Worm (Caenorhabditis elegans) whole organism, L3 larva: ENCODE data around the gene F44B9.9.

Experiments
- ZK546.5 ChIP-seq: sonication (generic microtip); optimal IDR thresholded peaks from 2 replicates; lab custom pipeline; 2017; ENCODE audit warnings: missing biosample characterization, missing genetic modification characterization
- aly-2 ChIP-seq: fragments of 150-350 bp; optimal IDR thresholded peaks from 2 replicates; lab custom pipeline; 2014; ENCODE audit warnings: missing biosample characterization, missing genetic modification characterization
- ama-1 ChIP-seq: fragments of 150-350 bp; optimal IDR thresholded peaks from 2 replicates; lab custom pipeline; 2018
- ceh-16 ChIP-seq: sonication (generic microtip); optimal IDR thresholded peaks from 2 replicates; lab custom pipeline; 2017; ENCODE audit warnings: missing biosample characterization, missing genetic modification characterization
- ceh-28 ChIP-seq: fragments of 150-350 bp; optimal IDR thresholded peaks from 2 replicates; lab custom pipeline; 2014; ENCODE audit warnings: missing biosample characterization, missing genetic modification reagents, missing genetic modification characterization
- ceh-82 ChIP-seq: fragments of 150-350 bp; optimal IDR thresholded peaks from 2 replicates; lab custom pipeline; 2014; ENCODE audit warnings: missing biosample characterization, missing genetic modification characterization
- ceh-9 ChIP-seq: sonication (generic microtip); optimal IDR thresholded peaks from 2 replicates; lab custom pipeline; 2018; ENCODE audit warnings: missing biosample characterization, missing genetic modification characterization
- daf-12 ChIP-seq: fragments of 150-350 bp; optimal IDR thresholded peaks from 2 replicates; lab custom pipeline; 2014; ENCODE audit warnings: missing biosample characterization, missing genetic modification reagents, missing genetic modification characterization
- egl-27 ChIP-seq: sonication (generic microtip); optimal IDR thresholded peaks from 4 replicates; lab custom pipeline; 2017; ENCODE audit warnings: missing biosample characterization, missing genetic modification reagents, missing genetic modification characterization
- egl-5 ChIP-seq: fragments of 150-350 bp; optimal IDR thresholded peaks from 2 replicates; lab custom pipeline; 2017; ENCODE audit warnings: missing biosample characterization, missing genetic modification reagents, missing genetic modification characterization, inconsistent platforms
- elt-1 ChIP-seq: fragments of 150-350 bp; optimal IDR thresholded peaks from 2 replicates; lab custom pipeline; 2014; ENCODE audit warnings: missing biosample characterization, missing genetic modification characterization
- elt-2 ChIP-seq: sonication (generic microtip); optimal IDR thresholded peaks from 2 replicates; lab custom pipeline; 2016; ENCODE audit warnings: missing genetic modification reagents, mild to moderate bottlenecking, missing genetic modification characterization, missing compliant biosample characterization
- elt-3 ChIP-seq, 3 experiments: fragments of 150-350 bp in 1 of 3; sonication (generic microtip) in 2 of 3; optimal IDR thresholded peaks; 2 replicates in 2 of 3; 4 replicates in 1 of 3; lab custom pipeline; 2014 to 2017; ENCODE audit warnings: missing biosample characterization in 3 of 3, missing genetic modification characterization in 3 of 3
- eor-1 ChIP-seq, 2 experiments: fragments of 150-350 bp; optimal IDR thresholded peaks; 2 replicates each; lab custom pipeline; 2014 to 2018; ENCODE audit warnings: missing biosample characterization in 2 of 2, missing genetic modification characterization in 2 of 2
- fkh-10 ChIP-seq: sonication (generic microtip); optimal IDR thresholded peaks from 2 replicates; lab custom pipeline; 2017; ENCODE audit warnings: missing biosample characterization, missing genetic modification reagents, missing genetic modification characterization
- fkh-2 ChIP-seq: fragments of 150-350 bp; optimal IDR thresholded peaks from 2 replicates; lab custom pipeline; 2014; ENCODE audit warnings: missing biosample characterization, missing genetic modification reagents, missing genetic modification characterization
- fos-1 ChIP-seq: fragments of 150-350 bp; optimal IDR thresholded peaks from 2 replicates; lab custom pipeline; 2014; ENCODE audit warnings: missing biosample characterization, missing genetic modification characterization
- hmg-11 ChIP-seq: sonication (generic microtip); optimal IDR thresholded peaks from 2 replicates; lab custom pipeline; 2016; ENCODE audit warnings: missing genetic modification characterization, missing compliant biosample characterization
- jun-1 ChIP-seq: fragments of 150-350 bp; optimal IDR thresholded peaks from 2 replicates; lab custom pipeline; 2014; ENCODE audit warnings: missing biosample characterization, missing genetic modification reagents, missing genetic modification characterization
- lin-15B ChIP-seq: fragments of 150-350 bp; optimal IDR thresholded peaks from 2 replicates; lab custom pipeline; 2014; ENCODE audit warnings: missing biosample characterization, missing genetic modification characterization
- lin-39 ChIP-seq: fragments of 150-350 bp; optimal IDR thresholded peaks from 2 replicates; lab custom pipeline; 2018; ENCODE audit warnings: missing biosample characterization, missing genetic modification reagents, missing genetic modification characterization
- lsy-12 ChIP-seq: sonication (generic microtip); optimal IDR thresholded peaks from 2 replicates; lab custom pipeline; 2016; ENCODE audit warnings: mild to moderate bottlenecking, missing genetic modification characterization, missing compliant biosample characterization
- mdl-1 ChIP-seq: fragments of 150-350 bp; optimal IDR thresholded peaks from 2 replicates; lab custom pipeline; 2014; ENCODE audit warnings: missing biosample characterization, missing genetic modification characterization
- mml-1 ChIP-seq: fragments of 150-350 bp; sonication (generic microtip); optimal IDR thresholded peaks from 3 replicates; lab custom pipeline; 2014; ENCODE audit warnings: missing biosample characterization, missing genetic modification characterization
- nhr-11 ChIP-seq: fragments of 150-350 bp; optimal IDR thresholded peaks from 2 replicates; lab custom pipeline; 2014; ENCODE audit warnings: missing biosample characterization, missing genetic modification characterization
- nhr-12 ChIP-seq: fragments of 150-350 bp; optimal IDR thresholded peaks from 2 replicates; lab custom pipeline; 2014; ENCODE audit warnings: missing biosample characterization, missing genetic modification characterization
- nhr-23 ChIP-seq: fragments of 150-350 bp; optimal IDR thresholded peaks from 2 replicates; lab custom pipeline; 2014; ENCODE audit warnings: missing biosample characterization, missing genetic modification reagents, missing genetic modification characterization
- nhr-237 ChIP-seq: fragments of 150-350 bp; optimal IDR thresholded peaks from 2 replicates; lab custom pipeline; 2014; ENCODE audit warnings: missing biosample characterization, missing genetic modification characterization
- nhr-28 ChIP-seq: fragments of 150-350 bp; optimal IDR thresholded peaks from 2 replicates; lab custom pipeline; 2014; ENCODE audit warnings: missing biosample characterization, missing genetic modification characterization
- nhr-43 ChIP-seq: sonication (generic microtip); optimal IDR thresholded peaks from 2 replicates; lab custom pipeline; 2016; ENCODE audit warnings: mild to moderate bottlenecking, missing genetic modification characterization, missing compliant biosample characterization; ENCODE audit not compliant: poor library complexity, severe bottlenecking
- nhr-67 ChIP-seq: fragments of 150-350 bp; optimal IDR thresholded peaks from 2 replicates; lab custom pipeline; 2014; ENCODE audit warnings: missing biosample characterization, missing genetic modification characterization
- nhr-76 ChIP-seq: fragments of 150-350 bp; sonication (generic microtip); optimal IDR thresholded peaks from 5 replicates; lab custom pipeline; 2014; ENCODE audit warnings: missing biosample characterization, missing genetic modification characterization
- pha-4 ChIP-seq: fragments of 150-350 bp; optimal IDR thresholded peaks from 2 replicates; lab custom pipeline; 2014; ENCODE audit warnings: missing biosample characterization, missing genetic modification reagents, missing genetic modification characterization
- pqm-1 ChIP-seq: fragments of 150-350 bp; optimal IDR thresholded peaks from 2 replicates; lab custom pipeline; 2017; ENCODE audit warnings: missing biosample characterization, missing genetic modification characterization, inconsistent platforms
- skn-1 ChIP-seq: fragments of 150-350 bp; optimal IDR thresholded peaks from 2 replicates; lab custom pipeline; 2014; ENCODE audit warnings: missing biosample characterization, missing genetic modification characterization
- snpc-4 ChIP-seq: fragments of 150-350 bp; optimal IDR thresholded peaks from 2 replicates; lab custom pipeline; 2014; ENCODE audit warnings: missing biosample characterization, missing genetic modification characterization
- tbx-2 ChIP-seq: sonication (generic microtip); optimal IDR thresholded peaks from 2 replicates; lab custom pipeline; 2016; ENCODE audit warnings: mild to moderate bottlenecking, missing genetic modification characterization, missing compliant biosample characterization
- unc-62 ChIP-seq: fragments of 150-350 bp; sonication (generic microtip); optimal IDR thresholded peaks from 4 replicates; lab custom pipeline; 2014; ENCODE audit warnings: missing biosample characterization, missing genetic modification reagents, missing genetic modification characterization
- ztf-11 ChIP-seq: fragments of 150-350 bp; optimal IDR thresholded peaks from 2 replicates; lab custom pipeline; 2014; ENCODE audit warnings: missing biosample characterization, missing genetic modification characterization
- ztf-4 ChIP-seq: fragments of 150-350 bp; optimal IDR thresholded peaks from 2 replicates; lab custom pipeline; 2014; ENCODE audit warnings: missing biosample characterization, missing genetic modification characterization

F44B9.9 gene

DNA sequence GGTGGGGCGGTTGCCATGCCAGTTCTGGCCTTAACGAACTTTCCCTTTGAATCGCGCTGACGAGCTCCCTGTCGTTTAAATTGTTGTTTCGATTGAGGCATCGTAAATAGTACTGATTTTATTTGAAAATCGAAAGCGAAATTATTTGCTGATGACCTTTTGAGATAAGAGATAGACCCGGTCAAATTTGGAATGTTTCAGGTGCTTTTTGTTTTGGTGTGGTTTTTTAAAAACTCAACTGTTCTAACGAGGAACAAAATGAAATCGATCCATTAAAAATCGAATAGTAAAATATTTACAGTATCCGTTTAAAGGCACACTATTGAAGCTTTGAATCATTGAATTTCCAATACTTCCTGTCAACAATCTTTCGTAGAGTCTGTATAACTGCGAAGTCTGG, 11.9 kb upstream of the F44B9.9 start, which contains the start of gene K12H4.6:
K12H4.6 (minus strand) TSS at position 101 of the 400 bp plus-strand sequence.
- TF ChIP-seq lin-39 (no peak), elt-1 (no peak), pha-4 (no peak), fkh-10 (GFP tag; lab: Kevin White, UChicago) (no peak), nhr-12 (tag; lab: Kevin White, UChicago) (no peak), elt-2 (tag; lab: Kevin White, UChicago) (no peak), egl-27 (no peak), lin-15B (tag; lab: Kevin White, UChicago) (no peak), skn-1 (no peak), fkh-2 (tag; lab: Kevin White, UChicago) (no peak), egl-5 (tag; lab: Kevin White, UChicago) (no peak), pqm-1 (tag; lab: Kevin White, UChicago) (no peak), fos-1 (tag; lab: Kevin White, UChicago) (no peak), daf-12 (tag; lab: Kevin White, UChicago) (no peak), unc-62 (GFP tag; lab: Kevin White, UChicago) (no peak), ceh-82 (no peak), mml-1 (tag; lab: Kevin White, UChicago) (no peak), hmg-11 (tag; lab: Kevin White, UChicago) (no peak)
- TF ChIP-seq, all 47 proteins: peak for 0

DNA sequence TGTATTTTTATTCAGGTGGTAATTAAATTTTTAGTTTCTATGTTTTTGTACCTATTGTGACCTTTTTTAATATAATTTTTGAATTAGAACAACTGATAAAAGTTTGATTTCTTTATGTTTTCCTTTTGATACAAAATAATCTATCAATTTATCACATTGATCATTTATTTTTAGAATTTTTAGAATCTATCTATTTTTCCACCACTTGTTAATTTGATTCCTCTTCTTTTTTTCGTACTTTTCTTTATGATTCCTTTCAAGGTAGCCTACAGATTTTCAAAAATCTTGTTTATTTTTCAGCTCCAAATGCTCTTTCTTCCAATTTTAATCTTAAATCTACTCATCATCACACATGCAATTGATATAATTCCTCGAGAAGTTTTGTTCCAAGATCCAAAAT, 7.1 kb upstream of the F44B9.9 start, which contains the start of gene dpf-6:
dpf-6 (plus strand) TSS at position 301 of the 400 bp plus-strand sequence.
- TF ChIP-seq hmg-11 (tag; lab: Kevin White, UChicago) (no peak), pqm-1 (tag; lab: Kevin White, UChicago) (no peak), fkh-10 (GFP tag; lab: Kevin White, UChicago) (no peak), mml-1 (tag; lab: Kevin White, UChicago) (no peak), mdl-1 (no peak), lsy-12 (tag; lab: Kevin White, UChicago) (no peak), nhr-43 (tag; lab: Kevin White, UChicago) (no peak), egl-5 (tag; lab: Kevin White, UChicago) (no peak), nhr-23 (tag; lab: Kevin White, UChicago) (no peak), ceh-16 (tag; lab: Kevin White, UChicago) (no peak), nhr-12 (tag; lab: Kevin White, UChicago) (no peak), eor-1 (tag; optimal IDR thresholded peaks at IDR 0.05; lab: Kevin White, UChicago) (no peak), jun-1 (no peak), ZK546.5 (tag; lab: Kevin White, UChicago) (no peak), ztf-11 (tag; lab: Kevin White, UChicago) (no peak), fos-1 (tag; lab: Kevin White, UChicago) (no peak)
- TF ChIP-seq, all 47 proteins: peak for 0

DNA sequence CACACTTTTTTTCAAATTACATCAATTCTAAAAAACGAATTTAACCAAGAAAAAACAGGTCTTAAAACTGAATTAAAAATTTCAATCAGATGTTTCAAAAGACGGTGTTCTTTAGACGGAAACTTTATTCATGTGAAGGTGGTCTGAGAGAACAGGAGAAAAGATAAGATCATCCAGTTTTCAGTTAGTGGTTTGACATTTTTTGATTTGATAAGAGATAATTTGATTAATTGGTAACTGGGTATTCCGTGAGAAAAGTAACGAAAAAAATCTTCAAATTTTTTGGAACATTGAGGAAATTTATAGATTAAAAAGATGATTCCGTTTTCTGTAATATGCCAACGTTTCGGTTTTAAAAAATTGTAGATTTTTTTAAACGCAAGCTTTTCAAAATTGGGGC, 5.6 kb upstream of the F44B9.9 start:
- TF ChIP-seq elt-3 (tag; optimal IDR thresholded peaks at IDR 0.05; lab: Kevin White, UChicago) (peak in 1 of 3 experiments; percentile 79), nhr-23 (tag; lab: Kevin White, UChicago) (peak; percentile 1), ceh-9 (tag; lab: Kevin White, UChicago) (no peak)

DNA sequence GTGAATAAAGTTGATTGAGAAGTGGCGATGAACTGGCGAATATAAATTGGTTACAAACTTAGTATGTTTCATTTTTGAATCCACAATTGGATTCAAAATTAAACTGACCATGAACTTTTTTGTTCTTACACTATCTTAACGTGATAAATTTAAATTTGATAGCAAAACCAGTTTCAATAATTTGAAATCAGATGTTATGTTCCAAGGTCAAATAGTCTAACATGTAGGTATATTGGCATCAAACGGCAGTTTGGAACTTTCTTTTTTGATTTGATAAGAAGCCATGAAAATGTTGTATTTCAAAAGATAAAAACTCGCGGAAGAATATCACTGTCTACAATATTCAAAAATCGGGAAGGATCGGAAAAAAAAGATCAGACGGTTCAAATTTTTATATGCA, 5.2 kb upstream of the F44B9.9 start:
- no peak for TF ChIP-seq jun-1
- no peak for TF ChIP-seq skn-1
- no peak for TF ChIP-seq nhr-11
- TF ChIP-seq tbx-2 (tag; lab: Kevin White, UChicago), result no peak
- TF ChIP-seq ceh-28 (tag; lab: Kevin White, UChicago), result no peak
- TF ChIP-seq unc-62 (GFP tag; lab: Kevin White, UChicago), result no peak
- TF ChIP-seq nhr-67 (tag; lab: Kevin White, UChicago), result no peak
- TF ChIP-seq nhr-43 (tag; lab: Kevin White, UChicago), result no peak
- TF ChIP-seq egl-5 (tag; lab: Kevin White, UChicago), result no peak
- TF ChIP-seq fos-1 (tag; lab: Kevin White, UChicago), result no peak
- TF ChIP-seq aly-2 (tag; lab: Kevin White, UChicago), result no peak
- no peak for TF ChIP-seq mml-1 (tag; lab: Kevin White, UChicago)
- TF ChIP-seq, all 47 proteins: peak for 0

DNA sequence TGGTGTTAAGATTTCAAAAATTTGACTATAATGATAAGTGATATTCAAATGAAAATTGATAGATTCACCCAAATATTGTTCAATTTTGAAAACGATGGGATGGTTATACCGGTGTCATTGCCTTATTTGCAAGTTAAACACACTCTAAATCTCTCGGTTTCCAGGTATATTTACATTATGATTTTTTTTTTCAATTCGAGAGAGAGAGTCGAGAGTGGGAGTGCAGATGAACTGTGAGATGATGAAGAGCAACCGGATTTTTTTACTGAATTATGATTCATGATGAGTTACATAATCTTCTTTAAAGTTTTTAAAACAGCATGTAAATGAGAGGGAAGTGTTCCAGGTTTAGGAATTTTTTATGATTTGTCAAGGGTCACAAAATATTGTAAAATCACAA, 2.7 kb upstream of the F44B9.9 start, which contains the start of gene F44B9.10:
F44B9.10 (minus strand) TSS at position 101 of the 400 bp plus-strand sequence.
- no peak for TF ChIP-seq eor-1 (tag; optimal IDR thresholded peaks at IDR 0.05; lab: Kevin White, UChicago)
- no peak for TF ChIP-seq nhr-12 (tag; lab: Kevin White, UChicago)
- no peak for TF ChIP-seq nhr-28 (tag; lab: Kevin White, UChicago)
- TF ChIP-seq elt-1, result no peak
- TF ChIP-seq snpc-4 (tag; lab: Kevin White, UChicago), result no peak
- TF ChIP-seq jun-1, result no peak
- no peak for TF ChIP-seq nhr-237 (tag; lab: Kevin White, UChicago)
- TF ChIP-seq ztf-4, result no peak
- no peak for TF ChIP-seq ama-1 (lab: Kevin White, UChicago)
- TF ChIP-seq hmg-11 (tag; lab: Kevin White, UChicago), result no peak
- no peak for TF ChIP-seq nhr-76 (tag; lab: Kevin White, UChicago)
- no peak for TF ChIP-seq daf-12 (tag; lab: Kevin White, UChicago)
- TF ChIP-seq nhr-43 (tag; lab: Kevin White, UChicago), result no peak
- no peak for TF ChIP-seq lin-39
- TF ChIP-seq egl-5 (tag; lab: Kevin White, UChicago), result no peak
